Worm (Caenorhabditis elegans) whole organism, L3 larva: ENCODE data around the gene F52E4.5.

Experiments used
- R02D3.7 ChIP-seq: fragments of 150-350 bp; optimal IDR thresholded peaks from 2 replicates; lab custom pipeline; 2014; ENCODE audit warnings: missing biosample characterization, missing genetic modification characterization
- ama-1 ChIP-seq: fragments of 150-350 bp; optimal IDR thresholded peaks from 2 replicates; lab custom pipeline; 2018
- fos-1 ChIP-seq: fragments of 150-350 bp; optimal IDR thresholded peaks from 2 replicates; lab custom pipeline; 2014; ENCODE audit warnings: missing biosample characterization, missing genetic modification characterization
- nhr-12 ChIP-seq: fragments of 150-350 bp; optimal IDR thresholded peaks from 2 replicates; lab custom pipeline; 2014; ENCODE audit warnings: missing biosample characterization, missing genetic modification characterization
- nhr-67 ChIP-seq: fragments of 150-350 bp; optimal IDR thresholded peaks from 2 replicates; lab custom pipeline; 2014; ENCODE audit warnings: missing biosample characterization, missing genetic modification characterization
- nhr-76 ChIP-seq: fragments of 150-350 bp; sonication (generic microtip); optimal IDR thresholded peaks from 5 replicates; lab custom pipeline; 2014; ENCODE audit warnings: missing biosample characterization, missing genetic modification characterization
- nhr-77 ChIP-seq: fragments of 150-350 bp; optimal IDR thresholded peaks from 2 replicates; lab custom pipeline; 2014; ENCODE audit warnings: missing biosample characterization, missing genetic modification characterization
- pha-4 ChIP-seq: fragments of 150-350 bp; optimal IDR thresholded peaks from 2 replicates; lab custom pipeline; 2014; ENCODE audit warnings: missing biosample characterization, missing genetic modification reagents, missing genetic modification characterization
- pqm-1 ChIP-seq: fragments of 150-350 bp; optimal IDR thresholded peaks from 2 replicates; lab custom pipeline; 2017; ENCODE audit warnings: missing biosample characterization, missing genetic modification characterization, inconsistent platforms
- unc-39 ChIP-seq: sonication (generic microtip); optimal IDR thresholded peaks from 4 replicates; lab custom pipeline; 2017; ENCODE audit warnings: missing biosample characterization, missing genetic modification characterization
- ztf-11 ChIP-seq: fragments of 150-350 bp; optimal IDR thresholded peaks from 2 replicates; lab custom pipeline; 2014; ENCODE audit warnings: missing biosample characterization, missing genetic modification characterization

ce11 chrX:3116033-3116876, 29.1 kb upstream of the F52E4.5 start, which contains the start of gene mai-1:
- TF ChIP-seq ama-1 (lab: Kevin White, UChicago), result peak; percentile 94
- no peak for TF ChIP-seq ztf-11 (tag; lab: Kevin White, UChicago)
- no peak for TF ChIP-seq nhr-77 (tag; lab: Kevin White, UChicago)
- TF ChIP-seq fos-1, result no peak
- TF ChIP-seq nhr-12 (tag; lab: Kevin White, UChicago), result no peak
- TF ChIP-seq pqm-1, result no peak
- TF ChIP-seq pha-4 (tag; lab: Kevin White, UChicago), result no peak
- TF ChIP-seq nhr-76 (tag; lab: Kevin White, UChicago), result no peak
- TF ChIP-seq unc-39, result no peak
- no peak for TF ChIP-seq nhr-67 (tag; lab: Kevin White, UChicago)
- no peak for TF ChIP-seq R02D3.7 (tag; lab: Kevin White, UChicago)
